Worm (Caenorhabditis elegans) whole organism, L1 larva: ENCODE measurements around the gene fahd-1.

Experiments
- C04F5.9 ChIP-seq: sonication (generic microtip); optimal IDR thresholded peaks from 2 replicates; lab custom pipeline; 2016; ENCODE audit warnings: missing genetic modification characterization, missing compliant biosample characterization
- C16A3.4 ChIP-seq: fragments of 150-350 bp; optimal IDR thresholded peaks from 2 replicates; lab custom pipeline; 2014; ENCODE audit warnings: missing biosample characterization, missing genetic modification characterization
- Y116A8C.19 ChIP-seq: sonication (generic microtip); optimal IDR thresholded peaks from 2 replicates; lab custom pipeline; 2016; ENCODE audit warnings: missing compliant biosample characterization, missing genetic modification characterization, borderline replicate concordance
- alr-1 ChIP-seq: fragments of 200-800 bp; sonication (Bioruptor generic); optimal IDR thresholded peaks from 2 replicates; lab custom pipeline; 2018; ENCODE audit warnings: borderline replicate concordance, mild to moderate bottlenecking, missing genetic modification characterization, missing compliant biosample characterization
- ceh-82 ChIP-seq, 3 experiments: fragments of 150-350 bp in 1 of 3; sonication (generic microtip) in 2 of 3; optimal IDR thresholded peaks; 2 replicates each; lab custom pipeline; 2014 to 2017; ENCODE audit warnings: missing biosample characterization in 3 of 3, missing genetic modification characterization in 3 of 3
- ceh-88 ChIP-seq: fragments of 200-800 bp; sonication (Bioruptor generic); IDR thresholded peaks from 2 replicates; pipeline ENCODE4 v1.3.6; 2022; ENCODE audit warnings: missing genetic modification characterization, missing compliant biosample characterization
- dsc-1 ChIP-seq: sonication (generic microtip); optimal IDR thresholded peaks from 2 replicates; lab custom pipeline; 2016; ENCODE audit warnings: mild to moderate bottlenecking, missing genetic modification characterization, missing compliant biosample characterization
- efl-3 ChIP-seq: fragments of 200-800 bp; sonication (Bioruptor generic); optimal IDR thresholded peaks from 2 replicates; lab custom pipeline; 2018; ENCODE audit warnings: mild to moderate bottlenecking, missing genetic modification characterization, missing compliant biosample characterization
- egl-13 ChIP-seq: sonication (generic microtip); optimal IDR thresholded peaks from 2 replicates; lab custom pipeline; 2016; ENCODE audit warnings: missing genotype, missing genetic modification reagents, missing genetic modification characterization, missing compliant biosample characterization
- elt-2 ChIP-seq: sonication (generic microtip); optimal IDR thresholded peaks from 2 replicates; lab custom pipeline; 2016; ENCODE audit warnings: missing genetic modification characterization, mild to moderate bottlenecking, inconsistent platforms, missing compliant biosample characterization, missing genetic modification reagents
- elt-3 ChIP-seq, 6 experiments: fragments of 150-350 bp in 1 of 6; sonication (generic microtip); optimal IDR thresholded peaks; 2 replicates each; lab custom pipeline; 2017 to 2018; ENCODE audit warnings: missing biosample characterization in 6 of 6, missing genetic modification characterization in 6 of 6, inconsistent platforms in 1 of 6
- fkh-10 ChIP-seq: sonication (generic microtip); optimal IDR thresholded peaks from 2 replicates; lab custom pipeline; 2017; ENCODE audit warnings: missing biosample characterization, missing genetic modification reagents, missing genetic modification characterization
- fkh-4 ChIP-seq: sonication (generic microtip); optimal IDR thresholded peaks from 2 replicates; lab custom pipeline; 2016; ENCODE audit warnings: missing compliant biosample characterization, missing genetic modification characterization, borderline replicate concordance
- fkh-8 ChIP-seq: sonication (generic microtip); optimal IDR thresholded peaks from 2 replicates; lab custom pipeline; 2016; ENCODE audit warnings: mild to moderate bottlenecking, missing genetic modification characterization, missing compliant biosample characterization
- grh-1 ChIP-seq: fragments of 200-800 bp; sonication (Bioruptor generic); IDR thresholded peaks from 2 replicates; pipeline ENCODE4 v1.3.6; 2022; ENCODE audit warnings: missing genetic modification reagents, missing genetic modification characterization, missing compliant biosample characterization
- hlh-17 ChIP-seq: fragments of 200-800 bp; sonication (Bioruptor generic); optimal IDR thresholded peaks from 2 replicates; lab custom pipeline; 2018; ENCODE audit warnings: missing genetic modification characterization, mild to moderate bottlenecking, missing compliant biosample characterization, moderate library complexity, borderline replicate concordance
- hlh-4 ChIP-seq: sonication (generic microtip); optimal IDR thresholded peaks from 2 replicates; lab custom pipeline; 2016; ENCODE audit warnings: mild to moderate bottlenecking, missing genetic modification characterization, missing compliant biosample characterization
- hpl-2 ChIP-seq: fragments of 150-350 bp; optimal IDR thresholded peaks from 2 replicates; lab custom pipeline; 2014; ENCODE audit warnings: missing biosample characterization, missing genetic modification reagents, missing genetic modification characterization
- irx-1 ChIP-seq: sonication (generic microtip); optimal IDR thresholded peaks from 2 replicates; lab custom pipeline; 2016; ENCODE audit warnings: missing genetic modification characterization, missing compliant biosample characterization
- isw-1 ChIP-seq: fragments of 200-800 bp; sonication (Bioruptor generic); IDR thresholded peaks from 2 replicates; pipeline ENCODE4 v1.3.6; 2022; ENCODE audit warnings: missing genetic modification characterization, missing compliant biosample characterization
- lin-13 ChIP-seq: fragments of 150-350 bp; optimal IDR thresholded peaks from 2 replicates; lab custom pipeline; 2014; ENCODE audit warnings: missing biosample characterization, missing genetic modification reagents, missing genetic modification characterization
- lin-14 ChIP-seq: fragments of 200-800 bp; sonication (Bioruptor generic); optimal IDR thresholded peaks from 2 replicates; lab custom pipeline; 2018; ENCODE audit warnings: mild to moderate bottlenecking, missing genetic modification characterization, moderate library complexity, missing compliant biosample characterization
- lir-3 ChIP-seq: sonication (generic microtip); optimal IDR thresholded peaks from 2 replicates; lab custom pipeline; 2016; ENCODE audit warnings: mild to moderate bottlenecking, missing genetic modification characterization, moderate library complexity, missing compliant biosample characterization; ENCODE audit not compliant: poor library complexity
- mab-9 ChIP-seq: fragments of 200-800 bp; sonication (Bioruptor generic); IDR thresholded peaks from 2 replicates; pipeline ENCODE4 v1.3.6; 2022; ENCODE audit warnings: missing genetic modification reagents, missing genetic modification characterization, missing compliant biosample characterization
- nhr-11 ChIP-seq: fragments of 150-350 bp; optimal IDR thresholded peaks from 2 replicates; lab custom pipeline; 2014; ENCODE audit warnings: missing biosample characterization, missing genetic modification characterization
- nhr-12 ChIP-seq: sonication (generic microtip); optimal IDR thresholded peaks from 2 replicates; lab custom pipeline; 2017; ENCODE audit warnings: missing biosample characterization, missing genetic modification characterization
- nhr-19 ChIP-seq: fragments of 200-800 bp; sonication (Bioruptor generic); conservative IDR thresholded peaks from 2 replicates; pipeline ENCODE4 v1.3.6; 2022; ENCODE audit warnings: missing genetic modification characterization, missing compliant biosample characterization
- nhr-20 ChIP-seq: sonication (generic microtip); optimal IDR thresholded peaks from 2 replicates; lab custom pipeline; 2016; ENCODE audit warnings: mild to moderate bottlenecking, missing genetic modification characterization, missing compliant biosample characterization
- nhr-28 ChIP-seq: fragments of 150-350 bp; optimal IDR thresholded peaks from 2 replicates; lab custom pipeline; 2014; ENCODE audit warnings: missing biosample characterization, missing genetic modification characterization
- nhr-47 ChIP-seq: sonication (generic microtip); optimal IDR thresholded peaks from 2 replicates; lab custom pipeline; 2016; ENCODE audit warnings: mild to moderate bottlenecking, missing genetic modification characterization, moderate library complexity, missing compliant biosample characterization
- nhr-71 ChIP-seq: sonication (generic microtip); optimal IDR thresholded peaks from 2 replicates; lab custom pipeline; 2016; ENCODE audit warnings: mild to moderate bottlenecking, missing genetic modification characterization, moderate library complexity, missing compliant biosample characterization
- nhr-76 ChIP-seq: sonication (generic microtip); optimal IDR thresholded peaks from 2 replicates; lab custom pipeline; 2017; ENCODE audit warnings: missing biosample characterization, missing genetic modification characterization
- nhr-77 ChIP-seq: fragments of 150-350 bp; optimal IDR thresholded peaks from 2 replicates; lab custom pipeline; 2014; ENCODE audit warnings: missing biosample characterization, missing genetic modification characterization
- nhr-84 ChIP-seq: sonication (generic microtip); optimal IDR thresholded peaks from 2 replicates; lab custom pipeline; 2017; ENCODE audit warnings: missing biosample characterization, missing genetic modification characterization
- nhr-85 ChIP-seq: sonication (generic microtip); peaks from one replicate; lab custom pipeline; 2016; ENCODE audit warnings: missing genetic modification characterization, inconsistent platforms, missing compliant biosample characterization
- pag-3 ChIP-seq: sonication (generic microtip); optimal IDR thresholded peaks from 2 replicates; lab custom pipeline; 2017; ENCODE audit warnings: missing genetic modification characterization, mild to moderate bottlenecking, missing compliant biosample characterization, antibody characterized with exemption, borderline replicate concordance; ENCODE audit not compliant: insufficient read depth
- pax-3 ChIP-seq: fragments of 200-800 bp; sonication (Bioruptor generic); optimal IDR thresholded peaks from 2 replicates; lab custom pipeline; 2018; ENCODE audit warnings: mild to moderate bottlenecking, missing genetic modification characterization, moderate library complexity, missing compliant biosample characterization
- pqm-1 ChIP-seq: sonication (generic microtip); optimal IDR thresholded peaks from 3 replicates; lab custom pipeline; 2017; ENCODE audit warnings: missing biosample characterization, missing genetic modification characterization
- snpc-4 ChIP-seq: fragments of 150-350 bp; optimal IDR thresholded peaks from 2 replicates; lab custom pipeline; 2014; ENCODE audit warnings: missing biosample characterization, missing genetic modification characterization
- snu-23 ChIP-seq: sonication (generic microtip); optimal IDR thresholded peaks from 2 replicates; lab custom pipeline; 2016; ENCODE audit warnings: missing genetic modification characterization, missing compliant biosample characterization
- sox-4 ChIP-seq: sonication (generic microtip); optimal IDR thresholded peaks from 2 replicates; lab custom pipeline; 2016; ENCODE audit warnings: missing genetic modification characterization, missing compliant biosample characterization
- tlp-1 ChIP-seq: fragments of 150-350 bp; optimal IDR thresholded peaks from 2 replicates; lab custom pipeline; 2014; ENCODE audit warnings: missing biosample characterization, missing genetic modification characterization
- unc-98 ChIP-seq: fragments of 200-800 bp; sonication (Bioruptor generic); IDR thresholded peaks from 2 replicates; pipeline ENCODE4 v1.3.6; 2022; ENCODE audit warnings: missing genetic modification characterization, missing compliant biosample characterization
- xbp-1 ChIP-seq: sonication (generic microtip); optimal IDR thresholded peaks from 2 replicates; lab custom pipeline; 2016; ENCODE audit warnings: missing genetic modification characterization, missing compliant biosample characterization
- zip-4 ChIP-seq: fragments of 200-800 bp; sonication (Bioruptor generic); optimal IDR thresholded peaks from 2 replicates; lab custom pipeline; 2018; ENCODE audit warnings: mild to moderate bottlenecking, missing genetic modification characterization, moderate library complexity, missing compliant biosample characterization
- ztf-11 ChIP-seq, 2 experiments: sonication (generic microtip); optimal IDR thresholded peaks; 2 replicates each; lab custom pipeline; 2016 to 2017; ENCODE audit warnings: missing genetic modification characterization in 2 of 2, missing biosample characterization in 1 of 2, missing compliant biosample characterization in 1 of 2

The fahd-1 gene

ce11 chrIII:7891573-7892306 lies at the start of gene fahd-1, which contains the start of gene ZK688.5 (continued):
- TF ChIP-seq nhr-77 (peak; percentile 49), unc-98 (no peak), zip-4 (GFP tag; lab: Kevin White, UChicago) (no peak), ztf-11 (tag; optimal IDR thresholded peaks at IDR 0.05; lab: Kevin White, UChicago) (no peak), lin-13 (GFP tag; lab: Kevin White, UChicago) (no peak), nhr-28 (tag; lab: Kevin White, UChicago) (no peak), irx-1 (tag; lab: Kevin White, UChicago) (no peak), nhr-84 (tag; lab: Kevin White, UChicago) (no peak), egl-13 (tag; lab: Kevin White, UChicago) (no peak), C16A3.4 (peak; percentile 60), hpl-2 (GFP tag; lab: Kevin White, UChicago) (no peak), nhr-76 (no peak), alr-1 (tag; lab: Kevin White, UChicago) (no peak), nhr-11 (tag; lab: Kevin White, UChicago) (no peak), dsc-1 (tag; lab: Kevin White, UChicago) (peak; percentile 39), Y116A8C.19 (tag; lab: Kevin White, UChicago) (no peak), nhr-47 (tag; lab: Kevin White, UChicago) (peak; percentile 70), pag-3 (tag; lab: Kevin White, UChicago) (no peak), fkh-8 (tag; lab: Kevin White, UChicago) (peak; percentile 54), lin-14 (GFP tag; lab: Kevin White, UChicago) (peak; percentile 91), sox-4 (no peak), nhr-71 (peak; percentile 83), isw-1 (GFP tag; lab: Robert Waterston, UW) (peak; percentile 35; the same call in 1 of the 2 replicates), nhr-12 (tag; lab: Kevin White, UChicago) (no peak), snpc-4 (tag; lab: Kevin White, UChicago) (peak; percentile 51), nhr-19 (GFP tag; lab: Robert Waterston, UW) (peak; percentile 57), tlp-1 (tag; lab: Kevin White, UChicago) (no peak), ceh-88 (GFP tag; lab: Robert Waterston, UW) (no peak), pqm-1 (tag; lab: Kevin White, UChicago) (no peak), elt-3 (tag; optimal IDR thresholded peaks at IDR 0.05; lab: Kevin White, UChicago) (peak in 2 of 6 experiments; percentile 41 to 48), elt-2 (tag; lab: Kevin White, UChicago) (peak; percentile 21)

- TF ChIP-seq mab-9 (no peak), pax-3 (tag; lab: Kevin White, UChicago) (no peak), grh-1 (no peak), fkh-10 (GFP tag; lab: Kevin White, UChicago) (no peak), hlh-4 (tag; lab: Kevin White, UChicago) (no peak), alr-1 (tag; lab: Kevin White, UChicago) (no peak), nhr-85 (tag; lab: Kevin White, UChicago) (no peak), nhr-20 (no peak), lir-3 (tag; lab: Kevin White, UChicago) (no peak), C04F5.9 (tag; lab: Kevin White, UChicago) (no peak), efl-3 (GFP tag; lab: Kevin White, UChicago) (no peak), hlh-17 (GFP tag; lab: Kevin White, UChicago) (no peak), nhr-12 (tag; lab: Kevin White, UChicago) (no peak), xbp-1 (tag; lab: Kevin White, UChicago) (no peak), nhr-28 (tag; lab: Kevin White, UChicago) (no peak), C16A3.4 (no peak), fkh-4 (tag; lab: Kevin White, UChicago) (no peak), ceh-82 (tag; optimal IDR thresholded peaks at IDR 0.05; lab: Kevin White, UChicago) (no peak), snu-23 (GFP tag; lab: Kevin White, UChicago) (no peak)
Observed at ce11 chrIII:7843536-7843935, 48.5 kb upstream of the fahd-1 start, which contains the start of gene ZK652.8. ZK652.8 (minus strand) TSS chrIII:7843636.
